Worm (Caenorhabditis elegans) whole organism, L1 larva: ENCODE measurements around the gene enu-3.1.

Experiments used
- C04F5.9 ChIP-seq: sonication (generic microtip); optimal IDR thresholded peaks from 2 replicates; lab custom pipeline; 2016; ENCODE audit warnings: missing genetic modification characterization, missing compliant biosample characterization
- C16A3.4 ChIP-seq: fragments of 150-350 bp; optimal IDR thresholded peaks from 2 replicates; lab custom pipeline; 2014; ENCODE audit warnings: missing biosample characterization, missing genetic modification characterization
- C34B4.2 ChIP-seq: sonication (generic microtip); optimal IDR thresholded peaks from 2 replicates; lab custom pipeline; 2017; ENCODE audit warnings: mild to moderate bottlenecking, missing genetic modification characterization, missing compliant biosample characterization
- aly-2 ChIP-seq: fragments of 150-350 bp; optimal IDR thresholded peaks from 2 replicates; lab custom pipeline; 2014; ENCODE audit warnings: missing biosample characterization, missing genetic modification characterization
- ama-1 ChIP-seq: fragments of 150-350 bp; optimal IDR thresholded peaks from 2 replicates; lab custom pipeline; 2014
- blmp-1 ChIP-seq: fragments of 150-350 bp; optimal IDR thresholded peaks from 2 replicates; lab custom pipeline; 2014; ENCODE audit warnings: missing biosample characterization, missing genetic modification characterization
- ceh-8 ChIP-seq: fragments of 200-800 bp; sonication (Bioruptor generic); optimal IDR thresholded peaks from 2 replicates; lab custom pipeline; 2018; ENCODE audit warnings: mild to moderate bottlenecking, missing genetic modification characterization, moderate library complexity, missing compliant biosample characterization
- ces-1 ChIP-seq: fragments of 150-350 bp; optimal IDR thresholded peaks from 2 replicates; lab custom pipeline; 2014; ENCODE audit warnings: missing biosample characterization, missing genetic modification reagents, missing genetic modification characterization
- dpl-1 ChIP-seq, 3 experiments: fragments of 150-350 bp in 2 of 3; sonication (generic microtip) in 1 of 3; optimal IDR thresholded peaks; 2 replicates each; lab custom pipeline; 2014 to 2017; ENCODE audit warnings: missing biosample characterization in 3 of 3, missing genetic modification characterization in 3 of 3, missing genetic modification reagents in 3 of 3
- dsc-1 ChIP-seq: sonication (generic microtip); optimal IDR thresholded peaks from 2 replicates; lab custom pipeline; 2016; ENCODE audit warnings: mild to moderate bottlenecking, missing genetic modification characterization, missing compliant biosample characterization
- efl-3 ChIP-seq: fragments of 200-800 bp; sonication (Bioruptor generic); optimal IDR thresholded peaks from 2 replicates; lab custom pipeline; 2018; ENCODE audit warnings: mild to moderate bottlenecking, missing genetic modification characterization, missing compliant biosample characterization
- elt-2 ChIP-seq: sonication (generic microtip); optimal IDR thresholded peaks from 2 replicates; lab custom pipeline; 2016; ENCODE audit warnings: missing genetic modification characterization, mild to moderate bottlenecking, inconsistent platforms, missing compliant biosample characterization, missing genetic modification reagents
- elt-3 ChIP-seq, 6 experiments: fragments of 150-350 bp in 1 of 6; sonication (generic microtip); optimal IDR thresholded peaks; 2 replicates each; lab custom pipeline; 2017 to 2018; ENCODE audit warnings: missing biosample characterization in 6 of 6, missing genetic modification characterization in 6 of 6, inconsistent platforms in 1 of 6
- fkh-4 ChIP-seq: sonication (generic microtip); optimal IDR thresholded peaks from 2 replicates; lab custom pipeline; 2016; ENCODE audit warnings: missing compliant biosample characterization, missing genetic modification characterization, borderline replicate concordance
- fkh-8 ChIP-seq: sonication (generic microtip); optimal IDR thresholded peaks from 2 replicates; lab custom pipeline; 2016; ENCODE audit warnings: mild to moderate bottlenecking, missing genetic modification characterization, missing compliant biosample characterization
- fos-1 ChIP-seq: fragments of 150-350 bp; optimal IDR thresholded peaks from 2 replicates; lab custom pipeline; 2014; ENCODE audit warnings: missing biosample characterization, missing genetic modification characterization
- grh-1 ChIP-seq: fragments of 200-800 bp; sonication (Bioruptor generic); IDR thresholded peaks from 2 replicates; pipeline ENCODE4 v1.3.6; 2022; ENCODE audit warnings: missing genetic modification reagents, missing genetic modification characterization, missing compliant biosample characterization
- hlh-17 ChIP-seq: fragments of 200-800 bp; sonication (Bioruptor generic); optimal IDR thresholded peaks from 2 replicates; lab custom pipeline; 2018; ENCODE audit warnings: missing genetic modification characterization, mild to moderate bottlenecking, missing compliant biosample characterization, moderate library complexity, borderline replicate concordance
- hlh-4 ChIP-seq: sonication (generic microtip); optimal IDR thresholded peaks from 2 replicates; lab custom pipeline; 2016; ENCODE audit warnings: mild to moderate bottlenecking, missing genetic modification characterization, missing compliant biosample characterization
- hpl-2 ChIP-seq: fragments of 150-350 bp; optimal IDR thresholded peaks from 2 replicates; lab custom pipeline; 2014; ENCODE audit warnings: missing biosample characterization, missing genetic modification reagents, missing genetic modification characterization
- irx-1 ChIP-seq: sonication (generic microtip); optimal IDR thresholded peaks from 2 replicates; lab custom pipeline; 2016; ENCODE audit warnings: missing genetic modification characterization, missing compliant biosample characterization
- isw-1 ChIP-seq: fragments of 200-800 bp; sonication (Bioruptor generic); IDR thresholded peaks from 2 replicates; pipeline ENCODE4 v1.3.6; 2022; ENCODE audit warnings: missing genetic modification characterization, missing compliant biosample characterization
- jun-1 ChIP-seq: fragments of 150-350 bp; optimal IDR thresholded peaks from 2 replicates; lab custom pipeline; 2014; ENCODE audit warnings: missing biosample characterization, missing genetic modification reagents, missing genetic modification characterization
- lin-13 ChIP-seq: fragments of 150-350 bp; optimal IDR thresholded peaks from 2 replicates; lab custom pipeline; 2014; ENCODE audit warnings: missing biosample characterization, missing genetic modification reagents, missing genetic modification characterization
- lin-14 ChIP-seq: fragments of 200-800 bp; sonication (Bioruptor generic); optimal IDR thresholded peaks from 2 replicates; lab custom pipeline; 2018; ENCODE audit warnings: mild to moderate bottlenecking, missing genetic modification characterization, moderate library complexity, missing compliant biosample characterization
- lin-15B ChIP-seq: fragments of 150-350 bp; sonication (generic microtip); optimal IDR thresholded peaks from 3 replicates; lab custom pipeline; 2014; ENCODE audit warnings: missing biosample characterization, missing genetic modification characterization
- lin-35 ChIP-seq, 2 experiments: fragments of 150-350 bp; optimal IDR thresholded peaks; 2 replicates each; lab custom pipeline; 2014; ENCODE audit warnings: missing biosample characterization in 2 of 2, missing genetic modification characterization in 2 of 2, missing genetic modification reagents in 2 of 2
- lir-3 ChIP-seq: sonication (generic microtip); optimal IDR thresholded peaks from 2 replicates; lab custom pipeline; 2016; ENCODE audit warnings: mild to moderate bottlenecking, missing genetic modification characterization, moderate library complexity, missing compliant biosample characterization; ENCODE audit not compliant: poor library complexity
- mab-9 ChIP-seq: fragments of 200-800 bp; sonication (Bioruptor generic); IDR thresholded peaks from 2 replicates; pipeline ENCODE4 v1.3.6; 2022; ENCODE audit warnings: missing genetic modification reagents, missing genetic modification characterization, missing compliant biosample characterization
- mef-2 ChIP-seq: fragments of 150-350 bp; optimal IDR thresholded peaks from 2 replicates; lab custom pipeline; 2014; ENCODE audit warnings: missing biosample characterization, missing genetic modification characterization
- nhr-19 ChIP-seq: fragments of 200-800 bp; sonication (Bioruptor generic); conservative IDR thresholded peaks from 2 replicates; pipeline ENCODE4 v1.3.6; 2022; ENCODE audit warnings: missing genetic modification characterization, missing compliant biosample characterization
- nhr-20 ChIP-seq: sonication (generic microtip); optimal IDR thresholded peaks from 2 replicates; lab custom pipeline; 2016; ENCODE audit warnings: mild to moderate bottlenecking, missing genetic modification characterization, missing compliant biosample characterization
- nhr-237 ChIP-seq: fragments of 150-350 bp; optimal IDR thresholded peaks from 2 replicates; lab custom pipeline; 2014; ENCODE audit warnings: missing biosample characterization, missing genetic modification characterization
- nhr-76 ChIP-seq: sonication (generic microtip); optimal IDR thresholded peaks from 2 replicates; lab custom pipeline; 2017; ENCODE audit warnings: missing biosample characterization, missing genetic modification characterization
- nhr-77 ChIP-seq: fragments of 150-350 bp; optimal IDR thresholded peaks from 2 replicates; lab custom pipeline; 2014; ENCODE audit warnings: missing biosample characterization, missing genetic modification characterization
- nhr-85 ChIP-seq: sonication (generic microtip); peaks from one replicate; lab custom pipeline; 2016; ENCODE audit warnings: missing genetic modification characterization, inconsistent platforms, missing compliant biosample characterization
- nhr-90 ChIP-seq: sonication (generic microtip); optimal IDR thresholded peaks from 2 replicates; lab custom pipeline; 2016; ENCODE audit warnings: mild to moderate bottlenecking, missing genetic modification characterization, missing compliant biosample characterization; ENCODE audit not compliant: poor library complexity
- pag-3 ChIP-seq: sonication (generic microtip); optimal IDR thresholded peaks from 2 replicates; lab custom pipeline; 2017; ENCODE audit warnings: missing genetic modification characterization, mild to moderate bottlenecking, missing compliant biosample characterization, antibody characterized with exemption, borderline replicate concordance; ENCODE audit not compliant: insufficient read depth
- pax-3 ChIP-seq: fragments of 200-800 bp; sonication (Bioruptor generic); optimal IDR thresholded peaks from 2 replicates; lab custom pipeline; 2018; ENCODE audit warnings: mild to moderate bottlenecking, missing genetic modification characterization, moderate library complexity, missing compliant biosample characterization
- rnt-1 ChIP-seq: sonication (generic microtip); optimal IDR thresholded peaks from 2 replicates; lab custom pipeline; 2016; ENCODE audit warnings: mild to moderate bottlenecking, missing genetic modification characterization, moderate library complexity, missing compliant biosample characterization
- skn-1 ChIP-seq: fragments of 150-350 bp; optimal IDR thresholded peaks from 2 replicates; lab custom pipeline; 2014; ENCODE audit warnings: missing biosample characterization, missing genetic modification characterization
- snu-23 ChIP-seq: sonication (generic microtip); optimal IDR thresholded peaks from 2 replicates; lab custom pipeline; 2016; ENCODE audit warnings: missing genetic modification characterization, missing compliant biosample characterization
- sptf-1 ChIP-seq: fragments of 150-350 bp; optimal IDR thresholded peaks from 2 replicates; lab custom pipeline; 2014; ENCODE audit warnings: missing biosample characterization, missing genetic modification characterization
- swsn-7 ChIP-seq: sonication (generic microtip); optimal IDR thresholded peaks from 2 replicates; lab custom pipeline; 2016; ENCODE audit warnings: missing genetic modification characterization, missing compliant biosample characterization
- tbx-2 ChIP-seq: sonication (generic microtip); optimal IDR thresholded peaks from 2 replicates; lab custom pipeline; 2016; ENCODE audit warnings: missing genetic modification characterization, missing compliant biosample characterization
- tlp-1 ChIP-seq: fragments of 150-350 bp; optimal IDR thresholded peaks from 2 replicates; lab custom pipeline; 2014; ENCODE audit warnings: missing biosample characterization, missing genetic modification characterization
- unc-30 ChIP-seq: sonication (generic microtip); optimal IDR thresholded peaks from 2 replicates; lab custom pipeline; 2017; ENCODE audit warnings: missing biosample characterization, missing genetic modification characterization
- unc-62 ChIP-seq: fragments of 150-350 bp; optimal IDR thresholded peaks from 2 replicates; lab custom pipeline; 2014; ENCODE audit warnings: missing biosample characterization, missing genetic modification reagents, missing genetic modification characterization
- unc-86 ChIP-seq: sonication (generic microtip); optimal IDR thresholded peaks from 2 replicates; lab custom pipeline; 2016; ENCODE audit warnings: missing genetic modification characterization, missing compliant biosample characterization
- unc-98 ChIP-seq: fragments of 200-800 bp; sonication (Bioruptor generic); IDR thresholded peaks from 2 replicates; pipeline ENCODE4 v1.3.6; 2022; ENCODE audit warnings: missing genetic modification characterization, missing compliant biosample characterization
- vab-15 ChIP-seq: sonication (generic microtip); optimal IDR thresholded peaks from 2 replicates; lab custom pipeline; 2017; ENCODE audit warnings: missing genotype, mild to moderate bottlenecking, missing genetic modification characterization, missing compliant biosample characterization
- zip-4 ChIP-seq: fragments of 200-800 bp; sonication (Bioruptor generic); optimal IDR thresholded peaks from 2 replicates; lab custom pipeline; 2018; ENCODE audit warnings: mild to moderate bottlenecking, missing genetic modification characterization, moderate library complexity, missing compliant biosample characterization
- ztf-4 ChIP-seq: fragments of 150-350 bp; optimal IDR thresholded peaks from 2 replicates; lab custom pipeline; 2014; ENCODE audit warnings: missing biosample characterization, missing genetic modification characterization

The enu-3.1 gene

ce11 chrIII:10461164-10461546 is 25.1 kb downstream of the enu-3.1 start, which contains the start of gene atx-2 (continued):
- TF ChIP-seq C04F5.9 (peak; percentile 11), ces-1 (GFP tag; lab: Kevin White, UChicago) (peak; percentile 7), lin-13 (GFP tag; lab: Kevin White, UChicago) (peak; percentile 75), elt-2 (tag; lab: Kevin White, UChicago) (no peak), hlh-17 (no peak), ceh-8 (GFP tag; lab: Kevin White, UChicago) (peak; percentile 37), sptf-1 (tag; lab: Kevin White, UChicago) (no peak), skn-1 (tag; lab: Kevin White, UChicago) (peak; percentile 73), C16A3.4 (peak; percentile 67), lin-14 (GFP tag; lab: Kevin White, UChicago) (peak; percentile 79), blmp-1 (tag; lab: Kevin White, UChicago) (peak; percentile 33), aly-2 (tag; lab: Kevin White, UChicago) (no peak), unc-86 (tag; lab: Kevin White, UChicago) (peak; percentile 65), dsc-1 (peak; percentile 83), nhr-19 (GFP tag; lab: Robert Waterston, UW) (peak; percentile 79), rnt-1 (tag; lab: Kevin White, UChicago) (peak; percentile 96), nhr-85 (tag; lab: Kevin White, UChicago) (peak; percentile 77), fkh-8 (tag; lab: Kevin White, UChicago) (peak; percentile 81), ztf-4 (tag; lab: Kevin White, UChicago) (peak; percentile 65), fos-1 (tag; lab: Kevin White, UChicago) (no peak), isw-1 (GFP tag; lab: Robert Waterston, UW) (peak; percentile 65), unc-62 (no peak), nhr-20 (tag; lab: Kevin White, UChicago) (peak; percentile 48), tbx-2 (peak; percentile 63), elt-3 (tag; optimal IDR thresholded peaks at IDR 0.05; lab: Kevin White, UChicago) (peak in 1 of 6 experiments; percentile 47), irx-1 (tag; lab: Kevin White, UChicago) (peak; percentile 39), vab-15 (tag; lab: Kevin White, UChicago) (no peak), lin-15B (tag; lab: Kevin White, UChicago) (peak; percentile 41), C34B4.2 (tag; lab: Kevin White, UChicago) (peak; percentile 9), unc-30 (tag; lab: Kevin White, UChicago) (no peak), hlh-4 (tag; lab: Kevin White, UChicago) (no peak), zip-4 (peak; percentile 46), efl-3 (GFP tag; lab: Kevin White, UChicago) (peak; percentile 66), swsn-7 (tag; lab: Kevin White, UChicago) (peak; percentile 81), nhr-90 (tag; lab: Kevin White, UChicago) (peak; percentile 70), ama-1 (lab: Kevin White, UChicago) (no peak), tlp-1 (tag; lab: Kevin White, UChicago) (no peak), unc-98 (GFP tag; lab: Robert Waterston, UW) (peak; percentile 60; the same call in 1 of the 2 replicates), nhr-77 (tag; lab: Kevin White, UChicago) (no peak), lin-35 (GFP tag; optimal IDR thresholded peaks at IDR 0.05; lab: Kevin White, UChicago) (peak; percentile 54 to 62), dpl-1 (GFP tag; optimal IDR thresholded peaks at IDR 0.05; lab: Kevin White, UChicago) (peak; percentile 63 to 69 (median 68)), mab-9 (GFP tag; lab: Robert Waterston, UW) (peak; percentile 77), jun-1 (peak; percentile 70), hpl-2 (GFP tag; lab: Kevin White, UChicago) (peak; percentile 62), nhr-76 (tag; lab: Kevin White, UChicago) (peak; percentile 44), pax-3 (tag; lab: Kevin White, UChicago) (no peak), snu-23 (GFP tag; lab: Kevin White, UChicago) (peak; percentile 81), pag-3 (tag; lab: Kevin White, UChicago) (no peak), fkh-4 (tag; lab: Kevin White, UChicago) (no peak), lir-3 (tag; lab: Kevin White, UChicago) (peak; percentile 76), nhr-237 (tag; lab: Kevin White, UChicago) (no peak), mef-2 (tag; lab: Kevin White, UChicago) (no peak), grh-1 (GFP tag; lab: Robert Waterston, UW) (peak; percentile 60)
